Fruit fly (Drosophila melanogaster) whole organism, embryonic: Measurements from ENCODE around the gene east.
A peak's percentile ranks its signal among the peaks of the same experiment; 100 is the strongest.

ENCODE experiments used
- Aef1 ChIP-seq: fragments of 200-800 bp; sonication (Bioruptor generic); IDR thresholded peaks from 3 replicates; pipeline ENCODE4 v1.3.6; 2022; ENCODE audit warnings: missing biosample characterization, missing genetic modification characterization
- Bteb2 ChIP-seq: fragments of 200-800 bp; sonication (Bioruptor generic); optimal IDR thresholded peaks from 2 replicates; lab custom pipeline; 2016; ENCODE audit warnings: missing biosample characterization, missing genetic modification characterization
- CG10321 ChIP-seq: fragments of 200-800 bp; sonication (Bioruptor generic); IDR thresholded peaks from 2 replicates; pipeline ENCODE4 v1.3.6; 2022; ENCODE audit warnings: missing biosample characterization, missing genetic modification characterization
- CG10979 ChIP-seq: fragments of 200-800 bp; sonication (Bioruptor generic); optimal IDR thresholded peaks from 2 replicates; lab custom pipeline; 2018; ENCODE audit warnings: missing biosample characterization, mild to moderate bottlenecking, missing genetic modification characterization, moderate library complexity
- CG11085 ChIP-seq: fragments of 200-800 bp; sonication (Bioruptor generic); IDR thresholded peaks from 2 replicates; pipeline ENCODE4 v1.3.6; 2022; ENCODE audit warnings: missing biosample characterization, missing genetic modification characterization
- CG11723 ChIP-seq: fragments of 200-800 bp; sonication (Bioruptor generic); optimal IDR thresholded peaks from 2 replicates; lab custom pipeline; 2017; ENCODE audit warnings: missing biosample characterization, mild to moderate bottlenecking, missing genetic modification characterization
- CG12155 ChIP-seq: fragments of 200-800 bp; sonication (Bioruptor generic); optimal IDR thresholded peaks from 3 replicates; lab custom pipeline; 2016; ENCODE audit warnings: missing biosample characterization, missing genetic modification characterization
- CG13123 ChIP-seq: fragments of 200-800 bp; sonication (Bioruptor generic); optimal IDR thresholded peaks from 2 replicates; lab custom pipeline; 2016; ENCODE audit warnings: missing biosample characterization, missing genetic modification characterization
- CG14667 ChIP-seq: fragments of 200-800 bp; sonication (Bioruptor generic); IDR thresholded peaks from 2 replicates; pipeline ENCODE4 v1.3.6; 2022; ENCODE audit warnings: missing biosample characterization, missing genetic modification characterization
- CG17568 ChIP-seq: fragments of 200-800 bp; sonication (Bioruptor generic); optimal IDR thresholded peaks from 2 replicates; lab custom pipeline; 2018; ENCODE audit warnings: missing biosample characterization, mild to moderate bottlenecking, missing genetic modification characterization, moderate library complexity
- CG17802 ChIP-seq: fragments of 200-800 bp; sonication (Bioruptor generic); optimal IDR thresholded peaks from 2 replicates; lab custom pipeline; 2018; ENCODE audit warnings: missing biosample characterization, mild to moderate bottlenecking, missing genetic modification characterization, moderate library complexity
- CG32532 ChIP-seq: fragments of 200-800 bp; sonication (Bioruptor generic); IDR thresholded peaks from 2 replicates; pipeline ENCODE4 v1.3.6; 2022; ENCODE audit warnings: missing biosample characterization, missing genetic modification characterization
- CG4282 ChIP-seq: fragments of 200-800 bp; sonication (Bioruptor generic); optimal IDR thresholded peaks from 2 replicates; lab custom pipeline; 2016; ENCODE audit warnings: missing biosample characterization, missing genetic modification characterization
- CG4617 ChIP-seq: fragments of 200-800 bp; sonication (Bioruptor generic); optimal IDR thresholded peaks from 3 replicates; lab custom pipeline; 2016; ENCODE audit warnings: missing biosample characterization, missing genetic modification characterization, borderline replicate concordance
- CG4707 ChIP-seq: fragments of 200-800 bp; sonication (Bioruptor generic); optimal IDR thresholded peaks from 2 replicates; lab custom pipeline; 2018; ENCODE audit warnings: missing biosample characterization, mild to moderate bottlenecking, missing genetic modification characterization, moderate library complexity
- CG7271 ChIP-seq: fragments of 200-800 bp; sonication (Bioruptor generic); optimal IDR thresholded peaks from 2 replicates; lab custom pipeline; 2018; ENCODE audit warnings: missing biosample characterization, mild to moderate bottlenecking, missing genetic modification characterization, moderate library complexity
- CG9727 ChIP-seq: fragments of 200-800 bp; sonication (Bioruptor generic); optimal IDR thresholded peaks from 3 replicates; lab custom pipeline; 2017; ENCODE audit warnings: missing biosample characterization, mild to moderate bottlenecking, missing genetic modification characterization
- CoRest ChIP-seq: fragments of 200-800 bp; sonication (Bioruptor generic); optimal IDR thresholded peaks from 3 replicates; lab custom pipeline; 2018; ENCODE audit warnings: missing biosample characterization, mild to moderate bottlenecking, missing genetic modification characterization, moderate library complexity
- Dek ChIP-seq: fragments of 200-800 bp; sonication (Bioruptor generic); optimal IDR thresholded peaks from 3 replicates; lab custom pipeline; 2019; ENCODE audit warnings: missing biosample characterization, mild to moderate bottlenecking, missing genetic modification characterization, moderate library complexity
- Dip2 ChIP-seq: fragments of 200-800 bp; sonication (Bioruptor generic); IDR thresholded peaks from 2 replicates; pipeline ENCODE4 v1.3.6; 2022; ENCODE audit warnings: missing biosample characterization, missing genetic modification characterization
- Dp ChIP-seq: fragments of 200-800 bp; sonication (Bioruptor generic); optimal IDR thresholded peaks from 2 replicates; lab custom pipeline; 2018; ENCODE audit warnings: missing biosample characterization, mild to moderate bottlenecking, missing genetic modification characterization, moderate library complexity
- HLH54F ChIP-seq: fragments of 200-800 bp; sonication (Bioruptor generic); optimal IDR thresholded peaks from 3 replicates; lab custom pipeline; 2016; ENCODE audit warnings: missing biosample characterization, missing genetic modification characterization
- Hey ChIP-seq: fragments of 200-800 bp; sonication (Bioruptor generic); optimal IDR thresholded peaks from 3 replicates; lab custom pipeline; 2018; ENCODE audit warnings: missing biosample characterization, mild to moderate bottlenecking, missing genetic modification characterization
- Hsf ChIP-seq: fragments of 200-800 bp; sonication (Bioruptor generic); optimal IDR thresholded peaks from 3 replicates; lab custom pipeline; 2016; ENCODE audit warnings: missing biosample characterization, missing genetic modification characterization
- Kr ChIP-seq: fragments of 200-800 bp; sonication (Bioruptor generic); optimal IDR thresholded peaks from 2 replicates; lab custom pipeline; 2017; ENCODE audit warnings: missing biosample characterization, mild to moderate bottlenecking, missing genetic modification characterization
- Mrtf ChIP-seq: fragments of 200-800 bp; sonication (Bioruptor generic); IDR thresholded peaks from 3 replicates; pipeline ENCODE4 v1.3.6; 2022; ENCODE audit warnings: missing biosample characterization, missing genetic modification characterization
- NC2α ChIP-seq: fragments of 200-800 bp; sonication (Bioruptor generic); optimal IDR thresholded peaks from 2 replicates; lab custom pipeline; 2016; ENCODE audit warnings: missing biosample characterization, missing genetic modification characterization
- NK7.1 ChIP-seq: fragments of 200-800 bp; sonication (Bioruptor generic); optimal IDR thresholded peaks from 3 replicates; lab custom pipeline; 2016; ENCODE audit warnings: missing biosample characterization, missing genetic modification characterization
- Ravus ChIP-seq: fragments of 200-800 bp; sonication (Bioruptor generic); IDR thresholded peaks from 2 replicates; pipeline ENCODE4 v1.3.6; 2022; ENCODE audit warnings: missing biosample characterization, missing genetic modification characterization
- TFAM ChIP-seq: fragments of 200-800 bp; sonication (Bioruptor generic); optimal IDR thresholded peaks from 2 replicates; lab custom pipeline; 2017; ENCODE audit warnings: missing biosample characterization, missing genetic modification characterization, inconsistent platforms
- Xbp1 ChIP-seq: fragments of 200-800 bp; sonication (Bioruptor generic); optimal IDR thresholded peaks from 3 replicates; lab custom pipeline; 2016; ENCODE audit warnings: missing biosample characterization, mild to moderate bottlenecking, missing genetic modification characterization
- amos ChIP-seq: fragments of 200-800 bp; sonication (Bioruptor generic); IDR thresholded peaks from 2 replicates; pipeline ENCODE4 v1.3.6; 2022; ENCODE audit warnings: missing biosample characterization, missing genetic modification characterization; ENCODE audit not compliant: partially characterized antibody
- chn ChIP-seq: fragments of 200-800 bp; sonication (Bioruptor generic); optimal IDR thresholded peaks from 2 replicates; lab custom pipeline; 2016; ENCODE audit warnings: missing biosample characterization, missing genetic modification characterization
- cwo ChIP-seq: fragments of 200-800 bp; sonication (Bioruptor generic); optimal IDR thresholded peaks from 3 replicates; lab custom pipeline; 2017; ENCODE audit warnings: missing biosample characterization, missing genetic modification characterization, mild to moderate bottlenecking, moderate library complexity, missing genetic modification reagents
- danr ChIP-seq: fragments of 200-800 bp; sonication (Bioruptor generic); IDR thresholded peaks from 2 replicates; pipeline ENCODE4 v1.3.6; 2022; ENCODE audit warnings: missing biosample characterization, missing genetic modification characterization
- gfzf ChIP-seq: fragments of 200-800 bp; sonication (Bioruptor generic); optimal IDR thresholded peaks from 2 replicates; lab custom pipeline; 2016; ENCODE audit warnings: missing biosample characterization, mild to moderate bottlenecking, missing genetic modification characterization, moderate library complexity
- ind ChIP-seq: fragments of 200-800 bp; sonication (Bioruptor generic); optimal IDR thresholded peaks from 3 replicates; lab custom pipeline; 2016; ENCODE audit warnings: missing biosample characterization, missing genetic modification characterization
- lilli ChIP-seq: fragments of 200-800 bp; sonication (Bioruptor generic); optimal IDR thresholded peaks from 3 replicates; lab custom pipeline; 2016; ENCODE audit warnings: missing biosample characterization, missing genetic modification characterization
- lov ChIP-seq, 2 experiments: fragments of 200-800 bp in 1 of 2; fragments of >200 bp in 1 of 2; sonication (Bioruptor generic) in 1 of 2; IDR thresholded peaks in 1 of 2; optimal IDR thresholded peaks in 1 of 2; 2 replicates in 1 of 2; 3 replicates in 1 of 2; pipeline versions ENCODE4 v1.3.6 to Lab custom; 2017 to 2022; ENCODE audit warnings: missing biosample characterization in 1 of 2, missing genetic modification characterization in 1 of 2
- onecut ChIP-seq: fragments of 200-800 bp; sonication (Bioruptor generic); IDR thresholded peaks from 2 replicates; pipeline ENCODE4 v1.3.6; 2022; ENCODE audit warnings: missing biosample characterization, missing genetic modification characterization
- rib ChIP-seq: fragments of 200-800 bp; sonication (Bioruptor generic); IDR thresholded peaks from 2 replicates; pipeline ENCODE4 v1.3.6; 2022; ENCODE audit warnings: missing biosample characterization, missing genetic modification characterization
- slbo ChIP-seq: fragments of 200-800 bp; sonication (Bioruptor generic); IDR thresholded peaks from 2 replicates; pipeline ENCODE4 v1.3.6; 2022; ENCODE audit warnings: missing biosample characterization, missing genetic modification characterization
- slou ChIP-seq: fragments of 200-800 bp; sonication (Bioruptor generic); optimal IDR thresholded peaks from 3 replicates; lab custom pipeline; 2016; ENCODE audit warnings: missing biosample characterization, missing genetic modification characterization
- trem ChIP-seq: fragments of 200-800 bp; optimal IDR thresholded peaks from 3 replicates; lab custom pipeline; 2019; ENCODE audit warnings: missing biosample characterization, mild to moderate bottlenecking, missing genetic modification characterization, moderate library complexity
- ttk ChIP-seq: fragments of 200-800 bp; sonication (Bioruptor generic); IDR thresholded peaks from 2 replicates; pipeline ENCODE4 v2.1.2; 2022; ENCODE audit warnings: missing biosample characterization, missing genetic modification characterization
- twi ChIP-seq: fragments of 200-800 bp; optimal IDR thresholded peaks from 2 replicates; lab custom pipeline; 2019; ENCODE audit warnings: missing biosample characterization, mild to moderate bottlenecking, missing genetic modification characterization, moderate library complexity
- unc-4 ChIP-seq: fragments of 200-800 bp; sonication (Bioruptor generic); IDR thresholded peaks from 2 replicates; pipeline ENCODE4 v1.3.6; 2022; ENCODE audit warnings: missing biosample characterization, missing genetic modification characterization; ENCODE audit not compliant: partially characterized antibody
- wek ChIP-seq: fragments of 200-800 bp; sonication (Bioruptor generic); optimal IDR thresholded peaks from 3 replicates; lab custom pipeline; 2018; ENCODE audit warnings: missing biosample characterization, mild to moderate bottlenecking, missing genetic modification characterization, moderate library complexity
- zen ChIP-seq: fragments of 200-800 bp; sonication (Bioruptor generic); optimal IDR thresholded peaks from 3 replicates; lab custom pipeline; 2018; ENCODE audit warnings: missing biosample characterization, mild to moderate bottlenecking, missing genetic modification characterization, moderate library complexity

The east gene

DNA sequence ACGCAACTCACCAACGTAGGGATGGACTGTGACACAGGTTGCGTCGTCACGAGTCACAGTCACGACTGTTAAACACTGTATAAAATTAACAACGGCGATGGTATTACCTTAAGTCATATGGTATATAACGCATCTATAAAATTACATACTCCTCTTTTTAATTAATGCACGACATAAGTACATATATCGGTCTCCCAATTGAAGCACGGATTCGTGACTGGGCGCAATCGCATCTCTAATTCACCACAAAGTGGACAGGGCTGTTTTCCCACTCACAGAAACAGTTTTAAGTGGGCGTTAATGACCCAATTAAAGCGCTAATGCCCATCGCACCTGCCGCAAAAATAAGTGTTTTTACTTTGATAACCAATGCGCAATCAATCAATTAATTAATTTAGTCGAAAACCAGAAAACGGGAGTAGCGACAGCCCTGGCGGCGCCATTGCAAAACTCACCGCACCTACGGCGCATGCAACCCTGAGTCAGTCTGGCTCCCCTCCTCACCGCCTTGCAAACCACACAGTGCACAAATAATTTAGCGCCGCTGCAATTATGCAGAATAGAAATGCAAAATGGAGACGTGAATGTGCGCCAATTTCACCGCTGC lies 30.8 kb downstream of the east start, which contains the start of gene CG4313 (continued):
- TF ChIP-seq CoRest (tag; lab: Kevin White, UChicago) (peak; percentile 76), CG4617 (GFP tag; lab: Kevin White, UChicago) (peak; percentile 25), CG10321 (no peak), CG9727 (GFP tag; lab: Kevin White, UChicago) (peak; percentile 70), Bteb2 (GFP tag; lab: Kevin White, UChicago) (peak; percentile 23), gfzf (peak; percentile 22), Hsf (peak; percentile 69), CG11723 (GFP tag; lab: Kevin White, UChicago) (peak; percentile 37), NK7.1 (GFP tag; lab: Kevin White, UChicago) (peak; percentile 26), Aef1 (GFP tag; lab: Robert Waterston, UW) (peak; percentile 61), CG11085 (GFP tag; lab: Robert Waterston, UW) (peak; percentile 67), trem (tag; lab: Kevin White, UChicago) (peak; percentile 92), cwo (GFP tag; lab: Kevin White, UChicago) (peak; percentile 46), ind (GFP tag; lab: Kevin White, UChicago) (peak; percentile 76), CG4707 (peak; percentile 31), Kr (GFP tag; lab: Kevin White, UChicago) (no peak), NC2α (GFP tag; lab: Kevin White, UChicago) (peak; percentile 1), Dip2 (GFP tag; lab: Robert Waterston, UW) (no peak), CG10979 (tag; lab: Kevin White, UChicago) (peak; percentile 55), danr (0 out of 2 replicates have a peak, but pooled peaks have one; percentile 51), wek (GFP tag; lab: Kevin White, UChicago) (peak; percentile 9), zen (tag; lab: Kevin White, UChicago) (peak; percentile 41), CG17568 (GFP tag; lab: Kevin White, UChicago) (peak; percentile 53), Hey (tag; lab: Kevin White, UChicago) (no peak), CG14667 (GFP tag; lab: Robert Waterston, UW) (peak; percentile 51), slou (no peak), unc-4 (peak; percentile 86), CG13123 (GFP tag; lab: Kevin White, UChicago) (no peak), Mrtf (GFP tag; lab: Robert Waterston, UW) (peak; percentile 61; the same call in 2 of the 3 replicates), HLH54F (GFP tag; lab: Kevin White, UChicago) (peak; percentile 75), twi (tag; lab: Kevin White, UChicago) (peak; percentile 49), Xbp1 (peak; percentile 77), lilli (peak; percentile 85), slbo (GFP tag; lab: Robert Waterston, UW) (peak; percentile 79), CG12155 (peak; percentile 61), chn (GFP tag; lab: Kevin White, UChicago) (peak; percentile 73), Dp (GFP tag; lab: Kevin White, UChicago) (no peak), onecut (GFP tag; lab: Robert Waterston, UW) (no peak), ttk (peak; percentile 62), amos (GFP tag; lab: Robert Waterston, UW) (peak; percentile 83), TFAM (GFP tag; lab: Kevin White, UChicago) (no peak), lov (optimal IDR thresholded peaks at IDR 0.05; lab: Kevin White, UChicago) (no peak), lov (GFP tag; IDR thresholded peaks at IDR 0.05; lab: Robert Waterston, UW) (0 out of 3 replicates have a peak, but pooled peaks have one; percentile 41), CG32532 (peak; percentile 77), Ravus (GFP tag; lab: Robert Waterston, UW) (no peak), rib (no peak), CG4282 (GFP tag; lab: Kevin White, UChicago) (no peak), CG7271 (tag; lab: Kevin White, UChicago) (no peak), Dek (peak; percentile 24), CG17802 (peak; percentile 1)
